Fruit fly (Drosophila melanogaster): ENCODE data around the gene Ogg1.

The Ogg1 gene

DNA sequence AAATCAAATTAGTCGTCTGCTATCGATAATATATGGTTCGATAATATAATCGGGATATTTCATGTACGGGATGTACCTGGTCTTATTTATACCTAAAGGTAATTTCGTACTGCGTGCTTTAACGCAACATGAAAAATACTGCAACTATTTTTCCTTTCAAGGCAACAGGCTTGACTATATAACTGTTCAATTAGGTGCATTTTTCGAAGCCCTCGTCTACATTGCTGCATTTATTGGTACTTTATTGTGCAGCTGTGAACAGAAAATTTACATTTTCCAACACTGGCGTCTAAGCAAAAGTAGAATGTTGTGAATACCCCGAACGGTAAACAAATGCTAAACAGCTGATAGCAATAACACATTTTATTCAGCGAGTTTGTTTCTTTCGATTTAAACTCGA lies at the start of gene Ogg1, which contains the start of gene Ppt1:
Gene Ogg1, plus strand, starts transcription at position 325 of the 400 bp plus-strand sequence.
Gene Ppt1, minus strand, starts transcription at position 225 of the 400 bp plus-strand sequence.
- peak; percentile 70 for TF ChIP-seq CG17801 (GFP tag; optimal IDR thresholded peaks at IDR 0.05; ENCODE audit: partially characterized antibody)

DNA sequence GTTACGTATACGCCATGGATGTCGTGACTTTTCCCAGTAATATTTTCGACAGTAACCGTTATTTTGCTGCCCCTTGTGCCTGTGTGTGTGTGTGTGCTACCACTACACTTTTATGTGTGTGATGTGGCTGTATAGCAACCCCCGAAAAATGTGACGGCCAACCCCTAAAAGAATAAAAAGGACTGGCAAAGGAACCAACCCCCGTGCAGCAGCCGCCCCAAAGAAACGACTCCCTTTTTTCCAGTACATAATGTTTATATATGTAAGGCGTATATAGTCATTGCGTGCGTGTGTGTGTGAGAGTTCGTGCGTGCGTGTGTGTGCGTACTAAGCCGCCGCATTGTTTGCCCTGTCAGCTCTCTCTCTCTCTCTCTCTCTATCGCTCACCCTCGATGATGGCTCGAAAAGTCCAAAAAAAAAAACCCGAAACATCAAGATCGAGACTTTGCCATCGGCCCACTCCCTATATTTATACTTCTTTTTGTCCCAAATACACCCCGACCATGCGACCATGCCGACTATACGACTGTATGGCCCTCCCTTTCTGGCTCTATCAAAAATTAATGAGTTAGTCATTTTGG lies 49.4 kb upstream of the Ogg1 start:
- TF ChIP-seq CG17801 (GFP tag; optimal IDR thresholded peaks at IDR 0.05; ENCODE audit: partially characterized antibody): no peak

DNA sequence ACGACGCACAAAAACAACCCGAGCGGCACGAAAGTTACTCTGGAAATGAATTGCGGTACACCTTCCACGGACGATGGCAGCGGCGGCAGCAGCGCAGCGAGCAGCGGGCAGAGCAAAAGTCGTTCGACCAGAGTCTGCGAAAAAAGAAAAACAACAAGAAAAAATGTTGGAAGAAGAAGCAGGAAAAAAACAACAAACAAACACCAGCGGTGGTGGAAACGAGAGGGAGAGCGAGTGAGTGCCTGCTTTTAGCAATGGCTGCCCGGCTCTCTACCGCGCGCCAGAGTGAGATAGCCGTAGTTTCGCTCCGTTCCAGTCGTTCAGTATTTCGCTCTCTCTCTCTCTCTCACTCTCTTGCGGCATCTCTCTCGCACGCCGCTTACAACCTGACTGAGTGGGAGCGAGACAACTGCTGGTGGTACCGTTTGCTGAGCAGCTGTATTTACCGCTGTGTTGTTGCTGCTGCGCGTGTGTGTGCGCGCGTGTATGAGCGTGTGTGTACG lies 39.4 kb upstream of the Ogg1 start, which contains the start of gene oc:
Gene oc, minus strand, starts transcription at position 51 of the 503 bp plus-strand sequence.
- TF ChIP-seq CG17801 (GFP tag; optimal IDR thresholded peaks at IDR 0.05; ENCODE audit: partially characterized antibody): no peak

DNA sequence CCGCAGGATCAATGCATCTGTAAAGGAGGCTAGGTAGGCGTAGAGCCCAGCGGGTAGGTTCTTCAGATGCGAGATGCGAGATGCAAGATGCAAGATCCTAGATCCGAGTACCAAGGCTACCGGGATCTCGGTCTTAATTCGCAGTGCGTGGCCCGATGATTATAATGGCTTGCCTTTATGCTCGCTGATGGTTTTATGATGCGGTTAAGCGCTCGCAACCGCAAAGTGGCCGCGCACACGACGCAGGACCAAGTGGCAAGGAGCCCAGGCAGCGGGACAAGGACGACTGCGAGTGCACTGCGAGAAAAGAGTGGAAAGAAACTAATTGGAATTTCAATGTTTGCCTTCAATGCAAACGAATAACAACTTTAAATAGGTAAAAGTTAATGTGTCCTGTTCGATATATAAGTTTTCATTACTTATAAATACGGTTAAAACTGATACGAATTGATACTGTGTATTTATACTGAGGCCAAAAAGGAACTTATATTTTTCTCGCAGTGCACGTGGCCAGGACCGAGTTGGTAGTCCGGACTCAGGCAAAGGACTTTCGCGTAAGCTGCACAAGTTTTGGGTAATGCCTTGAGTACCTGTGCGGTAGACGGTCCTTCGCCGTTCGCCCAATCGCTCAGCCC lies 36.1 kb upstream of the Ogg1 start:
- no peak for TF ChIP-seq CG17801 (GFP tag; optimal IDR thresholded peaks at IDR 0.05; ENCODE audit: partially characterized antibody)

DNA sequence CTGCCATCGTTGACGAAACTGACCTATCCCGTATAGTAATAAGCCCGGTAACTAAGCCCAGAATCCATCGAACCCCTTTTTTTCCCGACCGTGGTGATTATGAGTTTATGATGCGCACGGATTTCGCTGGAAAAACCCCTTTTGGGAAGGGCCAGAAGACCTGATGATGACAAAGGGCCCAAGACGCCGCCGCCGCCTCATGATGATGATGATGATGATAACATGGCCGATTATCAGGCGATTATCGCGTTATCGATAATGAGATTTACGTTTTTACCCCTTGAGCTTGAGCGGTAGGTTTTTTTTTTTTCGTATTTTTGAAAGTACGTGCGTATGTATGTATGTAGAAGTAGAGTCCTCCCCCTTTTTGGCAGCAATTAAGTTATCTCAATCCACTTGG lies 34.9 kb upstream of the Ogg1 start:
- TF ChIP-seq CG17801 (GFP tag; optimal IDR thresholded peaks at IDR 0.05; ENCODE audit: partially characterized antibody): no peak

DNA sequence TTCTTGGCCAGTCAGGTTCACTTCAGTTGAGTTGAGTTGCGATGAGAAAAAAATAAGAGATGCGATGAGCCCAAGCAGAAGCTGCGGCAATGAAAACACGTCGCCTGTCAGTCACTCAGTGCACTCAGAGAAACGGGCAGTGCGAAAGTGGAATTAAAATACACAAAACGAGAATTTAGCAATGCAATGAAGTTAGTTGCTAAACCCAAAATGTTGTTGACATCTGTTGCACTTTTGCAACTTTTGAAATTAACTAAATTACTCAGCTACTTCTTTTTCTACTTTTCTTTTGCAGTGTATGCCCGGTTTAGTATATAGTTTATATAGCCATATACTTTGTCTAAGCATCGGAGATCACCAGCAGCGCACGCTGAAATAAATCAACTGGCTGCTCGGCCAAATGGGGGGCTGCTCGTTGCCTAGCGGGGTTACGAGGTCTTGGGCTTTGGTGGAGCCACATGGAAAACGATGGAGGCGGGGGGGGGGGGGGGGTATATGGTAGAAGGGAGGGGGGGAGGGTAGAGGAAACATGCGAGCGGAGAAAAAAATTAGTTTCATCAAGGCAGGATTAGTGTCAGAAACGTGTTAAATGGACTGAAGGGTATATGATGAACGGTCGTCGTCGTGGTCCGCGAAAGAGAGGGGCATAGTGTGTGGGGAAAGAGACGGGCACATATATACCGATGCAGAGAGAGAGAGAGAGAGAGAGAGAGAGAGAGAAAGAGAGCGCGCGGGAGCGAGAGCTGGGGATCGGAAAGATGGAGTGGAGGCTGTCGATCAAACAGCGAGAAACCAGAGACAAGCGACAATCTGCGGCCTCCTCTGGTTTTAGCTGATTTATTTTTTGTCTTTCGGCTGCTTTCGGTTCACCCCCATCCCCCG lies 33.3 kb upstream of the Ogg1 start:
- no peak for TF ChIP-seq CG17801 (GFP tag; optimal IDR thresholded peaks at IDR 0.05; ENCODE audit: partially characterized antibody)

DNA sequence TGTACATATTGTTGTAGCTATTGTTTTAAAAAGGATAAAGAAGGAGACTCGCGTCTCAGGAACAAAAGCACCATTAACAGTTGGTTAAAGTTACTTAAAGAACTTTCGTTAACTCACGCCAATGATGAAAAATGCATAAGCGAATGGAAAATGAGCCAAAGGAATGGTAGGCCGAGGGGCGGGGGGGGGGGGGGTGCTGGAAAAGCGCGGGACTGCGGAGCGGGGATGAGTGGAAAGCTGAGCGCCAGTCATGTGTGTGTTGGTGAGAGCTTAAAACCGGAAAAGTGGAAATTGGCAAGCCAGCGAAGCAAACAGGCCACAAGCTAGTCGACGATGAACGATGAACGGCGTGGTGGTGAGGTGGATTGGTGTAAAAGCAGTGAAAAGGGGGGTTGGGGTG lies 32.1 kb upstream of the Ogg1 start:
- TF ChIP-seq CG17801 (GFP tag; optimal IDR thresholded peaks at IDR 0.05; ENCODE audit: partially characterized antibody): no peak

DNA sequence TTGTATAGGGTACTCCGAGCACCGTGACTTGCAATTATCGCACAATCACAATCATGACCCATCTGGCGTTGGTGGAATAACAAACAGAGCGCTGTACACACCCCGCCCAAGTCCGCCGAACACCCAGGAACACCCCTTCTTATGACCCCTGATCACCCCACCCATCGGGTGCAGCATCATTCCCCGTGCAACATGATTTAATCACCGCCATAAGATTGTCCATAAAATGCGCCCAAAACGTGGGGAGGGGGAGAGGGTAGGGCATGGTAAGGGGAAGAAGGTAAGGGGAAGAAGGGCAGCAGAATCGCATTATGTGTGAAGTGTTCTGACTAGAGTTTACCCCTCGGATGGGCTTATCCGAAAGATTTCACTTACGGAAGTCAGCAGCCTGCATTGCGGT lies 29.8 kb upstream of the Ogg1 start:
- TF ChIP-seq CG17801 (GFP tag; optimal IDR thresholded peaks at IDR 0.05; ENCODE audit: partially characterized antibody): no peak

DNA sequence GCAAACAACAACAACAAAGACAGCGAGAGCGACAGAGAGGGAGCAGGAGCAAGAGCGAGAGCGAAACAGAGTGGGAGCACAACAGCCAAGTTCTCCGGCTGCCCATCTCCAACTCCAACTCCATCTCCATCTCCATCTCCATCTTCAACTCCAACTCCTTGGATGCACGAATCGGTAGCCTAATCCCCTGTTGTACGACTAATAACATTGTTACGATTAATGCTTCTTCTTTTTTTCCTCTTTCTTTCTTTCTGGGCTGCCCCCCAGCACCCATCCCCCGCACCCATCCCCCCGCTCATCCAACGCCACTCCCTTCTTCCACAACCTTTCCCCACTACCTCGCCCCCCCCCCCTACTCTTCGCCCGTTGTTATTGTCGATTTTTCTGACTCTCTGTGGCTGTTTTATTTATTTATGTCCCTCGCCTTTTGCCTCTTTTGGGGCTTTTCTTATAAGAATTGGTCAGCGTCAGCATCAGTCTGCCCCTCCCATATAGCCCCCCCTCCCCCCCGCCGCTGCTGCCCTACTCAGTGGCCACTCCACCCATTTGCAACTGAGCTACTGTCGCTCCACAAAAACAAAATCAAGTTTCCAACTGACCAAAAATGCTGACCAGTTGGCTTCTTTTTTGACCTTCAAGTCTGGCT lies 28.8 kb upstream of the Ogg1 start:
- TF ChIP-seq CG17801 (GFP tag; optimal IDR thresholded peaks at IDR 0.05; ENCODE audit: partially characterized antibody): no peak

DNA sequence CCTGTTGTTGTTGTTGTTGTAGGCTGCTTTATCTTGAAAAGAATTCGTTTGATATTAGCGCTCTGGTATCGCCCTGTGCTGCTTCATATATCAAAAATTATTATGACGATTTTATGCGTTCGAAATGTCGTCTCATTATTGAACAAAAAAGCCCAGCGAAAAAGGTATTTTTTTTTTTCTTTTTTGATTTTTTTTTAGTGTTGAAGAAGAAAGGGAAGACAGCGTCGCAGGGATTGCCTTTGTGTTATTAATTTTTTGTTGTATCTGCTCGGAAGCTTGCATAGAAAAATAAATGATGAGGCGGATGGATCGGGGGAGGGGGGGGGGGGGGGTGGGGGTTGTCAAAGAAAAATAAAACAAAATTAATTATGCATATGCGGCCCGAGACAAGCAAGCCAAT lies 27.9 kb upstream of the Ogg1 start:
- no peak for TF ChIP-seq CG17801 (GFP tag; optimal IDR thresholded peaks at IDR 0.05; ENCODE audit: partially characterized antibody)

DNA sequence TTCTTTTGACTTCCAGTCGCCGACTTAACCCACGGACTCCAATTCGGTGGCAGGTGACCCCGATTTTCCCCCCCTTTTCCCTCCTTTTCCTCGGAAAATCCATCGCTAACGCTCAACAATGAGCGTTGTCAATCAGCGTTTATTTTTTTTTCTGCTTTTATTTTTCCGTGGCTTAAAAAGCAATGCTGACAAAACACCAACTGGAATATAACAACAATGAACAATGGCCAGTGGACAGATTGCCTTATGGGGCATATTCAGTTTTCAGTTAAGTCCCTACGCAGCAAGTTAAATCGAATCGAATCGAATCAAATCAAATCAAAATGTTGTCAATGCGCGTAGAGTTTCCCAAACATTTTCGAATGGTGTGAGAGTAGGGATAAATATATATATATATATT lies 26.3 kb upstream of the Ogg1 start:
- TF ChIP-seq CG17801 (GFP tag; optimal IDR thresholded peaks at IDR 0.05; ENCODE audit: partially characterized antibody): no peak

DNA sequence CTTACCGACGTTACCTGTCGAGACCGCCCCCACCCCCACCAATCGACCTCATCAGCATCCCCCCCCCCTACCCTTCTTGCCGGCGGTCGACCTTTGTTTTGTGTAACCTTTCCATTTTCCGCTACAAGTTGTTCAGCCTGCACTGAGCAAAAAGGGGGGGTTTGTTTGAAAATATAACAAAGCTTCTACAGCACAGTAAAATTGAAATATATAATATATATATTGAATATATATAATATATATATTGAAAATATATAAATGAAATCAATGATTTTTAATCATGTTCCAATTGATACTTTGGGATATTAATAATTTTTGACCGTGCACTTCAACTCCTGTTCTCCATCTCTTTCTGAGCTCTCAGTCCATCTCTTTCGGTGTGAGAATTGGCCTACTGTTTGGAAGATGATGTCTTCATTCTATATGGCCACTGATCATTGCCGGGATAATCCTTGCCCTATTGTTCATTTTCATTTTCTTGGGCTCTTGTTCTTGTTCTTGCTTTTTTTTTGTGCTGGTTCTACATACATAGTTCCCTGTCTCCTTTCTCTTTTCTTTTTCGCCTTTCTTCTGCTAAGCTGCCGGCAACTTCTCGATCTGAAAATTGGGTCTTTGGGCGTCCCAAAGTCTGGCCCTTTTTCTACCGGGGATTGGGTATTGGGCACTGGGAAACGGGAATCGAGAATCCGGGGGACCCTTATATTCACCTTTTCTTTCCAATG lies 24.4 kb upstream of the Ogg1 start:
- TF ChIP-seq CG17801 (GFP tag; optimal IDR thresholded peaks at IDR 0.05; ENCODE audit: partially characterized antibody): no peak

DNA sequence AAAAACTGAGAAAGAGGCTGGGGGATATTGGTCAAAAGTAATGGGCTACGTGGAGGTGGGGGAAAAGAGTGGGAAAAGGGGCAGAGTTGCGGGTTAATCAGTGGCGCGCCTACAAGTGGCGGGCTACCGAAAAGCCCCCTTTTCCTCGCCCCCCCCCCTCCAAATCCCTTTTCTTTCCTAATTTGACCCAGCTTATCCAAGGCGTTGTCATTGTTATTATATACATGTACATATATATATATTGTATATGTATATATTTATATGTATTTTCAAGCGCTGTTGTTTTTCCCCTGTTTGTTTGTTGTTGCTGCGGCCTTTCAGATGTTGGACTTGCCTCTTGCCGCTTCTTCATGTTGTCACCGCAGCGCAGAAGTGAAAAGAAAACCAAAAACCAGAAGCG lies 23.1 kb upstream of the Ogg1 start:
- TF ChIP-seq CG17801 (GFP tag; optimal IDR thresholded peaks at IDR 0.05; ENCODE audit: partially characterized antibody): no peak

DNA sequence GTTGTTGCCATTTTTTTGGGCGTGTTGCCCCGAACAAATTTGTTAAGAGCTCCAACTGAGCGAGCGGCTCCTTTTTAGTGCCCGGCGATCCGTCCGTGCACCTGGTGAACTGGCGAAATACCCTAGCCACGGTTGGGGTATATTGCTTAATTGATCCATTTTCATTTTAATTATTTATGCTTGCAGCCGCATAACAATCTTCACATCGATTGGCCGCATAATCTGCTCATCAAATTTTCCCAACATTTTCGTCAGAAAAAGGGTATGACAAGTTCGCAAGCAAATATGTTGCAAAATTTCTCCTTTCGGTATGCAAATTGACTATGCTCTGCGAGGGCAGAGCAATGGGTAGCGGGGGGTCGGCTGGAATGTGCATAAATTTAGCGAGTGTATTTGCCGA lies 22.4 kb upstream of the Ogg1 start:
- no peak for TF ChIP-seq CG17801 (GFP tag; optimal IDR thresholded peaks at IDR 0.05; ENCODE audit: partially characterized antibody)

DNA sequence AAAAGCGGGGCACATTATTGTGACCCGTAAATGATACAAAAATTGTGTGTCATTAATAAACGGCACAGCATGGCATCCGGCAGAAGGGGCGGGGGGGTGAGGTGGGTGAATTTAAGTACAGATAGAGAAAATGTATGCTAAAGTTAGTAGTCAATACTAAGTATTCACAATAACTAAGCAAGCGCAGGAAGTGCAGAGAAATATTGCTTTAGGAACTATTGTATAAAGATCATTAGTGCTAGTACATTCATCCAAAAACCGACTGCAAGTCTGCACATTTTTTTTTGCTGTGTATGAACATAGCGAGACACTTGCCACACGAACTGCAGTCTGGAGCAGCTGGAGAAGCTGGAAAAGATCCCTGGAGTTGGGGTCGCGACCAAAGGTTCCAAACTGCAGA lies 20.7 kb upstream of the Ogg1 start:
- no peak for TF ChIP-seq CG17801 (GFP tag; optimal IDR thresholded peaks at IDR 0.05; ENCODE audit: partially characterized antibody)
